Worm (Caenorhabditis elegans): ENCODE data around the gene erl-1.

DNA sequence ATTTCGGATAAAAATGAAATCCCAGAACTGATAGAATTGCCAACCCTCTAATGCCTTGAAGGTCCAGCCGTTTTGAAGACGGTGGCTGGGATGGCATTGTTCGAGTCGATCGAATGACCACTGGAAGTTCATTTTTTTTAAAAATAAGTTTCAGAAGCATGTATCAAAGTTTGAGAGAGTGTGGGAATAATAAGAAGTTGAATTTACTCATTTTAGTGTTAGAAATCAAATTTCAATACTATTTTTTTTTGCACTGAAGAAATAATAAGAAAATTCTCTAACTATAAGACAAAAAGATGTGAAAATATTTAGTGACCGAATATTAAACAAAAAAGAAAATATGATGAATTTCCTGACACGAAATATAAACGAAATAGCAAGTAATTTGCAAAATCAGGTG is 13.4 kb downstream of the erl-1 start, which contains the start of gene oac-59:
- TF ChIP-seq ceh-28 (tag; optimal IDR thresholded peaks at IDR 0.05) (no peak), unc-62 (GFP tag; optimal IDR thresholded peaks at IDR 0.05) (no peak), nhr-11 (tag; optimal IDR thresholded peaks at IDR 0.05) (no peak), elt-1 (tag; optimal IDR thresholded peaks at IDR 0.05) (no peak), pqm-1 (tag; optimal IDR thresholded peaks at IDR 0.05) (no peak), snpc-4 (tag; optimal IDR thresholded peaks at IDR 0.05) (no peak), elt-3 (tag; optimal IDR thresholded peaks at IDR 0.05) (no peak), aly-2 (tag; optimal IDR thresholded peaks at IDR 0.05) (no peak), nfya-1 (tag; optimal IDR thresholded peaks at IDR 0.05; ENCODE audit: insufficient read depth) (no peak), ceh-16 (tag; optimal IDR thresholded peaks at IDR 0.05) (no peak), tbx-2 (tag; optimal IDR thresholded peaks at IDR 0.05) (no peak), fkh-10 (GFP tag; optimal IDR thresholded peaks at IDR 0.05) (no peak), nhr-28 (tag; optimal IDR thresholded peaks at IDR 0.05) (no peak)

All from whole organism, L3 larva.